Worm (Caenorhabditis elegans): ENCODE results near the gene aqp-11.

aqp-11 gene

DNA sequence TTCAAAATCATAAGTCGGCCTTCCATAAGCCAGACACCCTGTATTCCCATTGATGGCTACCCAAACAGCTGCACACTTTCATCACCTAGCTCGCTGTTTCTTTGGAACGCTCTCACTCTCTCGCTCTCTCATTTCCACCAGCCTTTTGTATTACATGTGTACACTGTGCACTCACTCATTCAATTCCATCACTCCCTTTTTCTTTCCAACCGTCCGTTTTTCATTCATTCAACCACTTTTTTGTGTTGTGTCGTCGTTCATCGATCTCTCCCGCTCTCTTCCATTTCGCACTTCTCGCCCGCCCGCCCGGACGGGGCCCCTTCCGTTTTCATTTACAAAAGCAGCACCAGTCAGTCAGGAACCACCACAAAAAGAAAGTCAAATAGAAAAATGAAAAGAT is 15.1 kb upstream of the aqp-11 start:
- TF ChIP-seq unc-3 (GFP tag; conservative IDR thresholded peaks at IDR 0.05) (no peak), unc-3 (tag; optimal IDR thresholded peaks at IDR 0.05) (no peak), sox-4 (tag; optimal IDR thresholded peaks at IDR 0.05) (no peak), eyg-1 (tag; optimal IDR thresholded peaks at IDR 0.05) (no peak), npax-4 (tag; optimal IDR thresholded peaks at IDR 0.05) (no peak), fax-1 (tag; optimal IDR thresholded peaks at IDR 0.05) (no peak), unc-55 (GFP tag; optimal IDR thresholded peaks at IDR 0.05) (no peak), ahr-1 (tag; optimal IDR thresholded peaks at IDR 0.05) (no peak), lim-6 (tag; optimal IDR thresholded peaks at IDR 0.05) (no peak), elt-4 (tag; optimal IDR thresholded peaks at IDR 0.05) (no peak), ceh-31 (tag; optimal IDR thresholded peaks at IDR 0.05) (no peak), pha-4 (tag; optimal IDR thresholded peaks at IDR 0.05) (no peak), Y22D7AL.16 (tag; optimal IDR thresholded peaks at IDR 0.05) (no peak), mec-3 (tag; optimal IDR thresholded peaks at IDR 0.05; ENCODE audit: borderline replicate concordance) (no peak), ceh-2 (tag; optimal IDR thresholded peaks at IDR 0.05) (no peak), pqm-1 (tag; optimal IDR thresholded peaks at IDR 0.05) (no peak), fkh-6 (tag; optimal IDR thresholded peaks at IDR 0.05) (no peak), tbx-2 (tag; optimal IDR thresholded peaks at IDR 0.05) (peak; percentile 33), syd-9 (tag; optimal IDR thresholded peaks at IDR 0.05) (no peak), ceh-9 (tag; optimal IDR thresholded peaks at IDR 0.05) (no peak), ets-4 (tag; optimal IDR thresholded peaks at IDR 0.05) (peak; percentile 24), hlh-6 (tag; optimal IDR thresholded peaks at IDR 0.05) (no peak), hlh-30 (tag; optimal IDR thresholded peaks at IDR 0.05; ENCODE audit: insufficient read depth) (no peak), pha-2 (tag; optimal IDR thresholded peaks at IDR 0.05) (peak; percentile 24), gmeb-2 (tag; optimal IDR thresholded peaks at IDR 0.05) (no peak)

DNA sequence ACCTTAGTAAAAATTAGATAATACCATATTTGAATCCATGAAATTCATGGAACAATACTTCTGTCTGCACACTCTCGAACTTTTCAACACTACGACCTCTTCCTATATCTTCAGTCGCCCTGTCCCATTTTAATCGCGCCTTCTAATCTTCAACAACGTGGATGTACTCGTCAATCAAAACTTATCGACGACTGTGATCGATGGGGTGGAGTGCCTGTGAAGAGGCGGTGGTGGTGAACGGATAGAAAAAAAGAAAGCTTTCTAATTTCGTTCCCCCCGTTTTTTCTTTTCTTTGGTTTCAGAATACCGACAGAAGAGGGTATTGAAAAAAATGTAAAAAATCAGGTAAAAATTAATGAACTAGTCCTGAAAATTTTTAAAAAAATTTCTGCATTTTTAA is 14.1 kb upstream of the aqp-11 start:
- TF ChIP-seq pqm-1 (tag; optimal IDR thresholded peaks at IDR 0.05) = no peak
- TF ChIP-seq unc-55 (GFP tag; optimal IDR thresholded peaks at IDR 0.05) = peak; percentile 33

DNA sequence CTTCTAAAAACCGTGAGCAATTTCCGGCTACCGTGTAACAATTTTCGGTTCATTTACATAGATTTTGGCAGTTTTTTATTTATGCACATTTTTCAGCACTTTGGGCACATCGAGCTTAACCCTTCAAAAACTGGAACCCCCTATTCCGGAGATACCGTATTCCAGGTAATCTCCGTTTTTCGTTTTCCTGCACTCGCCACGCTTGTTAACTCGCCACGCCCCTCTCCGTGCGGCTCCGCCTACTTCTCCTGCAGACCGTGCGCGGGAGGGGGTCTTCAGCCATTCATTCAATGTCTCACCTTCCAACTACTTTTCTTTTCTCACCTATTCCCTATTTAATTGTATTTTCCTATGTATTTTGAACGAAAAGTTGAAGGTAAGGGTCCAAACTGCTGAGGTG is 13.0 kb upstream of the aqp-11 start:
- TF ChIP-seq K09A11.1 (tag; optimal IDR thresholded peaks at IDR 0.05; ENCODE audit: insufficient read depth) (no peak), ceh-18 (tag; optimal IDR thresholded peaks at IDR 0.05) (no peak), ttx-3 (tag; optimal IDR thresholded peaks at IDR 0.05) (no peak), C38D4.7 (GFP tag; optimal IDR thresholded peaks at IDR 0.05) (no peak), gmeb-2 (tag; optimal IDR thresholded peaks at IDR 0.05) (no peak), pha-4 (tag; optimal IDR thresholded peaks at IDR 0.05) (no peak), ceh-14 (tag; optimal IDR thresholded peaks at IDR 0.05) (no peak), dmd-4 (tag; optimal IDR thresholded peaks at IDR 0.05; ENCODE audit: borderline replicate concordance) (no peak), npax-4 (tag; optimal IDR thresholded peaks at IDR 0.05) (no peak), Y22D7AL.16 (tag; optimal IDR thresholded peaks at IDR 0.05) (no peak), ceh-30 (tag; optimal IDR thresholded peaks at IDR 0.05) (no peak), lim-6 (tag; optimal IDR thresholded peaks at IDR 0.05) (no peak), fkh-10 (GFP tag; optimal IDR thresholded peaks at IDR 0.05) (no peak)

DNA sequence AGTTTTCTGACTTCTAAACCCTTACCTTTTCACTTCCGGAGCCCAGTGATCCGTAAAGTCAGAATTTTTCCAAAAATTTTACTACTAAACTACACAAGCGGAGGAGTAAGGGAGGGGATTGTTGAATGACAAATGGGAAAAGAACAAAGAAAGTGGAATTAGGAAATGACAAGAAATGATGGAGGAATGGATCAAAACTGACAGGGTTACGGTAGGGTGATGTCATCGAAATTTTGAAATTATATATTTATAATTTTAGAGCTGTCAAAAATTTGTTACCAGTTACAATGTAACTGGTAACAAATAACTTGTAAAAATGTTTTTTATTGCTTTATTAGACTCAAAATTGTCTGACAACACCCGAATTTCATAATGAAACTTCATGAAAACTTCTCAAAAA is 6.7 kb upstream of the aqp-11 start:
- TF ChIP-seq nhr-232 (tag; optimal IDR thresholded peaks at IDR 0.05) (no peak), nfya-1 (tag; optimal IDR thresholded peaks at IDR 0.05) (no peak), C08G9.2 (tag; optimal IDR thresholded peaks at IDR 0.05) (no peak), tbx-2 (tag; optimal IDR thresholded peaks at IDR 0.05) (no peak), mec-3 (tag; optimal IDR thresholded peaks at IDR 0.05; ENCODE audit: borderline replicate concordance) (no peak), lim-6 (tag; optimal IDR thresholded peaks at IDR 0.05) (no peak), unc-42 (tag; optimal IDR thresholded peaks at IDR 0.05) (no peak), ceh-48 (tag; optimal IDR thresholded peaks at IDR 0.05) (no peak), eyg-1 (tag; optimal IDR thresholded peaks at IDR 0.05) (no peak), pros-1 (tag; optimal IDR thresholded peaks at IDR 0.05) (no peak), dmd-4 (tag; optimal IDR thresholded peaks at IDR 0.05; ENCODE audit: borderline replicate concordance) (no peak), hlh-8 (tag; optimal IDR thresholded peaks at IDR 0.05) (no peak), ceh-22 (tag; optimal IDR thresholded peaks at IDR 0.05) (no peak), hlh-30 (tag; optimal IDR thresholded peaks at IDR 0.05; ENCODE audit: insufficient read depth) (no peak), hlh-15 (tag; optimal IDR thresholded peaks at IDR 0.05) (no peak), madf-2 (tag; optimal IDR thresholded peaks at IDR 0.05) (no peak)

Measured in whole organism, late embryonic.